Fruit fly (Drosophila melanogaster): Measurements from ENCODE around the gene Neurochondrin.

dm6 chr3R:6460589-6461141 lies 7.6 kb upstream of the Neurochondrin start:
- TF ChIP-seq CG9948 (tag; optimal IDR thresholded peaks at IDR 0.05) (no peak), D1 (tag; optimal IDR thresholded peaks at IDR 0.05) (no peak), EcR (GFP tag; optimal IDR thresholded peaks at IDR 0.05) (no peak), CG8159 (tag; optimal IDR thresholded peaks at IDR 0.05) (no peak), Snoo (tag; optimal IDR thresholded peaks at IDR 0.05) (no peak), CG13204 (GFP tag; optimal IDR thresholded peaks at IDR 0.05) (no peak), rn (GFP tag; IDR thresholded peaks at IDR 0.05) (no peak)

Measured in whole organism, pupa.